Worm (Caenorhabditis elegans) whole organism, mixed stage, embryonic: ENCODE measurements around the gene K02A2.1.

Experiments
- bed-3 ChIP-seq: fragments of 200-800 bp; sonication (Bioruptor generic); optimal IDR thresholded peaks from 3 replicates; lab custom pipeline; 2018; ENCODE audit warnings: mild to moderate bottlenecking, missing genetic modification characterization, moderate library complexity, missing compliant biosample characterization
- flh-1 ChIP-seq: fragments of 200-800 bp; sonication (Bioruptor generic); optimal IDR thresholded peaks from 2 replicates; lab custom pipeline; 2018; ENCODE audit warnings: mild to moderate bottlenecking, missing genetic modification characterization, moderate library complexity, missing compliant biosample characterization
- ham-2 ChIP-seq: fragments of 200-800 bp; sonication (Bioruptor generic); optimal IDR thresholded peaks from 2 replicates; lab custom pipeline; 2018; ENCODE audit warnings: mild to moderate bottlenecking, missing genetic modification characterization, missing compliant biosample characterization
- mep-1 ChIP-seq: fragments of 150-350 bp; optimal IDR thresholded peaks from 2 replicates; lab custom pipeline; 2017; ENCODE audit warnings: missing biosample characterization, missing genetic modification reagents, missing genetic modification characterization, inconsistent platforms
- nhr-237 ChIP-seq: fragments of 150-350 bp; optimal IDR thresholded peaks from 2 replicates; lab custom pipeline; 2014; ENCODE audit warnings: missing biosample characterization, missing genetic modification characterization
- pha-4 ChIP-seq: fragments of 150-350 bp; optimal IDR thresholded peaks from 2 replicates; lab custom pipeline; 2018; ENCODE audit warnings: missing biosample characterization, missing genetic modification reagents, missing genetic modification characterization
- snpc-4 ChIP-seq: fragments of 150-350 bp; optimal IDR thresholded peaks from 2 replicates; lab custom pipeline; 2014; ENCODE audit warnings: missing biosample characterization, missing genetic modification characterization
- unc-39 ChIP-seq: fragments of 150-350 bp; optimal IDR thresholded peaks from 2 replicates; lab custom pipeline; 2014; ENCODE audit warnings: missing biosample characterization, missing genetic modification characterization
- unc-62 ChIP-seq: fragments of 150-350 bp; optimal IDR thresholded peaks from 2 replicates; lab custom pipeline; 2014; ENCODE audit warnings: missing biosample characterization, missing genetic modification reagents, missing genetic modification characterization
- ztf-11 ChIP-seq: fragments of 150-350 bp; optimal IDR thresholded peaks from 2 replicates; lab custom pipeline; 2014; ENCODE audit warnings: missing biosample characterization, missing genetic modification characterization

DNA sequence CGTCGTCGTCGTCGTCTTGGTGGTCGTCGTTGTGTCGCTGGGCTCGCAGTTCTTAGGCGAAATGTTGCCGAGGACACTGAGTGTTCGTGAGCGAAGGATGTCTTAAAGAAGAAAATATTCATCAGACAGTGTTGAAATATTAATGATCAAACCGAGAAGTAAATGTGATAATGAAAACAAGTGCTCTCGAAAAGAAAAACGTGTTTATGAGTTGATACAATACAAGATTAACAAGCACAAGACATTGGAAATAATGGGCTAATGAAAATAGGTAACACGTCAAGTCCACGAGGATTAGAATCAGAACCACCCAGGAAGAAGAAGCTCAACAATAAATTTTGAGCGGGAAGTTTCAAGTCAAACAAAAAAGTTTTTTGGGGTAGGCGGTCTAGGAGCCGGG is 23.1 kb upstream of the K02A2.1 start, which contains the start of gene K02A2.5:
- TF ChIP-seq ham-2 (GFP tag; lab: Kevin White, UChicago) (no peak), ztf-11 (tag; lab: Kevin White, UChicago) (no peak), bed-3 (GFP tag; lab: Kevin White, UChicago) (no peak), unc-39 (tag; lab: Kevin White, UChicago) (no peak), flh-1 (GFP tag; lab: Kevin White, UChicago) (no peak), nhr-237 (tag; lab: Kevin White, UChicago) (no peak), snpc-4 (no peak), unc-62 (GFP tag; lab: Kevin White, UChicago) (no peak), mep-1 (tag; lab: Kevin White, UChicago) (no peak), pha-4 (tag; lab: Kevin White, UChicago) (no peak)
